Fruit fly (Drosophila melanogaster): Measurements from ENCODE around the gene Edem2.

Gene Edem2

dm6 chr2L:13176701-13177249 lies 15.2 kb upstream of the Edem2 start, which contains the start of the genes Sfmbt and CG5439:
Gene Sfmbt (minus strand): TSS chr2L:13176785.
Gene CG5439 (plus strand): TSS chr2L:13177150.
- TF ChIP-seq dati (GFP tag; IDR thresholded peaks at IDR 0.05) (no peak), Oaz (GFP tag; IDR thresholded peaks at IDR 0.05) (peak; percentile 9; the same call in 1 of the 2 replicates), org-1 (GFP tag; optimal IDR thresholded peaks at IDR 0.05) (no peak), exex (tag; optimal IDR thresholded peaks at IDR 0.05) (no peak), sc (optimal IDR thresholded peaks at IDR 0.05) (no peak), sc (GFP tag; optimal IDR thresholded peaks at IDR 0.05) (no peak), CG17361 (GFP tag; IDR thresholded peaks at IDR 0.05) (no peak; the same call in 1 of the 3 replicates), pnt (GFP tag; optimal IDR thresholded peaks at IDR 0.05) (peak; percentile 82), CG6654 (GFP tag; optimal IDR thresholded peaks at IDR 0.05) (peak; percentile 18), lmd (GFP tag; IDR thresholded peaks at IDR 0.05) (peak; percentile 75), trem (tag; optimal IDR thresholded peaks at IDR 0.05) (peak; percentile 79), CG3163 (GFP tag; optimal IDR thresholded peaks at IDR 0.05) (peak; percentile 60), bcd (GFP tag; optimal IDR thresholded peaks at IDR 0.05) (no peak), bab2 (GFP tag; optimal IDR thresholded peaks at IDR 0.05) (peak; percentile 82), Ravus (GFP tag; IDR thresholded peaks at IDR 0.05) (no peak), CG1602 (GFP tag; optimal IDR thresholded peaks at IDR 0.05) (peak; percentile 83), CG4404 (GFP tag; IDR thresholded peaks at IDR 0.05) (peak; percentile 49; the same call in 1 of the 2 replicates), C15 (GFP tag; IDR thresholded peaks at IDR 0.05) (no peak), Poxn (GFP tag; IDR thresholded peaks at IDR 0.05) (no peak; the same call in 1 of the 2 replicates), HmgD (GFP tag; optimal IDR thresholded peaks at IDR 0.05) (peak; percentile 89), CG30431 (GFP tag; optimal IDR thresholded peaks at IDR 0.05) (peak; percentile 58), CG14050 (GFP tag; IDR thresholded peaks at IDR 0.05) (no peak), Neu2 (GFP tag; optimal IDR thresholded peaks at IDR 0.05; ENCODE audit: borderline replicate concordance) (no peak), CG3847 (GFP tag; IDR thresholded peaks at IDR 0.05) (peak; percentile 81), CG12744 (GFP tag; optimal IDR thresholded peaks at IDR 0.05) (peak; percentile 50), CG32772 (GFP tag; IDR thresholded peaks at IDR 0.05) (peak; percentile 52), CG15601 (tag; optimal IDR thresholded peaks at IDR 0.05) (no peak), CG4707 (GFP tag; optimal IDR thresholded peaks at IDR 0.05) (no peak), CG15011 (GFP tag; optimal IDR thresholded peaks at IDR 0.05) (no peak), CG31365 (tag; optimal IDR thresholded peaks at IDR 0.05) (no peak), sr (GFP tag; IDR thresholded peaks at IDR 0.05) (no peak), CG9797 (GFP tag; optimal IDR thresholded peaks at IDR 0.05) (peak; percentile 55), CG10321 (GFP tag; IDR thresholded peaks at IDR 0.05) (no peak), CG12219 (GFP tag; optimal IDR thresholded peaks at IDR 0.05) (no peak), bbx (GFP tag; IDR thresholded peaks at IDR 0.05; ENCODE audit: partially characterized antibody) (no peak), zfh2 (GFP tag; optimal IDR thresholded peaks at IDR 0.05) (peak; percentile 94), CG2199 (GFP tag; IDR thresholded peaks at IDR 0.05) (no peak), nerfin-1 (tag; optimal IDR thresholded peaks at IDR 0.05) (peak; percentile 60), CG11398 (GFP tag; optimal IDR thresholded peaks at IDR 0.05) (peak; percentile 39), repo (GFP tag; optimal IDR thresholded peaks at IDR 0.05) (peak; percentile 43), Doc2 (GFP tag; IDR thresholded peaks at IDR 0.05) (no peak), CG31441 (GFP tag; IDR thresholded peaks at IDR 0.05) (peak; percentile 100), ash1 (GFP tag; optimal IDR thresholded peaks at IDR 0.05) (no peak), peb (GFP tag; IDR thresholded peaks at IDR 0.05) (0 out of 2 replicates have a peak, but pooled peaks have one; percentile 28), her (GFP tag; optimal IDR thresholded peaks at IDR 0.05) (peak; percentile 70), Jarid2 (GFP tag; optimal IDR thresholded peaks at IDR 0.05) (no peak), row (GFP tag; IDR thresholded peaks at IDR 0.05) (peak; percentile 94), hth (optimal IDR thresholded peaks at IDR 0.05) (no peak), CG2202 (tag; optimal IDR thresholded peaks at IDR 0.05) (peak; percentile 23), stwl (tag; optimal IDR thresholded peaks at IDR 0.05) (peak; percentile 91), tx (GFP tag; optimal IDR thresholded peaks at IDR 0.05) (peak; percentile 75), gsb (GFP tag; IDR thresholded peaks at IDR 0.05) (0 out of 2 replicates have a peak, but pooled peaks have one; percentile 12)
